Fruit fly (Drosophila melanogaster) whole organism, embryonic: ENCODE measurements around the gene CG17660.

Experiments used
- Adf1 ChIP-seq: fragments of 200-800 bp; sonication (Bioruptor generic); IDR thresholded peaks from 2 replicates; pipeline ENCODE4 v1.3.6; 2022; ENCODE audit warnings: missing biosample characterization, missing genetic modification characterization
- Asciz ChIP-seq: fragments of 200-800 bp; sonication (Bioruptor generic); optimal IDR thresholded peaks from 2 replicates; lab custom pipeline; 2017; ENCODE audit warnings: missing biosample characterization, mild to moderate bottlenecking, missing genetic modification characterization, missing genetic modification reagents
- B-H2 ChIP-seq: fragments of 200-800 bp; sonication (Bioruptor generic); optimal IDR thresholded peaks from 2 replicates; lab custom pipeline; 2018; ENCODE audit warnings: missing biosample characterization, mild to moderate bottlenecking, missing genetic modification characterization
- CG10274 ChIP-seq: fragments of 200-800 bp; sonication (Bioruptor generic); optimal IDR thresholded peaks from 3 replicates; lab custom pipeline; 2017; ENCODE audit warnings: missing biosample characterization, mild to moderate bottlenecking, missing genetic modification characterization
- CG11723 ChIP-seq: fragments of 200-800 bp; sonication (Bioruptor generic); optimal IDR thresholded peaks from 2 replicates; lab custom pipeline; 2017; ENCODE audit warnings: missing biosample characterization, mild to moderate bottlenecking, missing genetic modification characterization
- CG14710 ChIP-seq: fragments of 200-800 bp; sonication (Bioruptor generic); optimal IDR thresholded peaks from 3 replicates; lab custom pipeline; 2019; ENCODE audit warnings: missing biosample characterization, mild to moderate bottlenecking, missing genetic modification characterization, moderate library complexity
- CG17328 ChIP-seq: fragments of 200-800 bp; sonication (Bioruptor generic); IDR thresholded peaks from 2 replicates; pipeline ENCODE4 v1.3.6; 2022; ENCODE audit warnings: missing biosample characterization, missing genetic modification characterization
- CG17912 ChIP-seq: fragments of 200-800 bp; sonication (Bioruptor generic); optimal IDR thresholded peaks from 2 replicates; lab custom pipeline; 2018; ENCODE audit warnings: missing biosample characterization, mild to moderate bottlenecking, missing genetic modification characterization
- CG1792 ChIP-seq: fragments of 200-800 bp; sonication (Bioruptor generic); optimal IDR thresholded peaks from 2 replicates; lab custom pipeline; 2016; ENCODE audit warnings: missing biosample characterization, missing genetic modification characterization
- CG32767 ChIP-seq: fragments of 200-800 bp; sonication (Bioruptor generic); IDR thresholded peaks from 2 replicates; pipeline ENCODE4 v1.3.6; 2022; ENCODE audit warnings: missing biosample characterization, missing genetic modification characterization
- CG32772 ChIP-seq: fragments of 200-800 bp; sonication (Bioruptor generic); IDR thresholded peaks from 2 replicates; pipeline ENCODE4 v1.3.6; 2022; ENCODE audit warnings: missing biosample characterization, missing genetic modification characterization
- CG33213 ChIP-seq: fragments of 200-800 bp; sonication (Bioruptor generic); optimal IDR thresholded peaks from 3 replicates; lab custom pipeline; 2016; ENCODE audit warnings: missing biosample characterization, missing genetic modification characterization
- CG34422 ChIP-seq: fragments of 200-800 bp; sonication (Bioruptor generic); IDR thresholded peaks from 3 replicates; pipeline ENCODE4 v1.3.6; 2022; ENCODE audit warnings: missing biosample characterization, missing genetic modification characterization
- CG4424 ChIP-seq: fragments of 200-800 bp; sonication (Bioruptor generic); optimal IDR thresholded peaks from 3 replicates; lab custom pipeline; 2016; ENCODE audit warnings: missing biosample characterization, missing genetic modification characterization
- CG6272 ChIP-seq: fragments of 200-800 bp; sonication (Bioruptor generic); IDR thresholded peaks from 2 replicates; pipeline ENCODE4 v1.3.6; 2022; ENCODE audit warnings: missing biosample characterization, missing genetic modification characterization
- CG8359 ChIP-seq: fragments of 200-800 bp; sonication (Bioruptor generic); optimal IDR thresholded peaks from 2 replicates; lab custom pipeline; 2017; ENCODE audit warnings: missing biosample characterization, mild to moderate bottlenecking, missing genetic modification characterization, borderline replicate concordance
- CG8388 ChIP-seq: fragments of 200-800 bp; sonication (Bioruptor generic); optimal IDR thresholded peaks from 2 replicates; lab custom pipeline; 2019; ENCODE audit warnings: missing biosample characterization, mild to moderate bottlenecking, missing genetic modification characterization, moderate library complexity
- D19B ChIP-seq: fragments of 200-800 bp; sonication (Bioruptor generic); optimal IDR thresholded peaks from 2 replicates; lab custom pipeline; 2017; ENCODE audit warnings: missing biosample characterization, mild to moderate bottlenecking, missing genetic modification characterization
- Dbx ChIP-seq: fragments of 200-800 bp; sonication (Bioruptor generic); IDR thresholded peaks from 3 replicates; pipeline ENCODE4 v1.3.6; 2022; ENCODE audit warnings: missing biosample characterization, missing genetic modification characterization
- Dip2 ChIP-seq: fragments of 200-800 bp; sonication (Bioruptor generic); IDR thresholded peaks from 2 replicates; pipeline ENCODE4 v1.3.6; 2022; ENCODE audit warnings: missing biosample characterization, missing genetic modification characterization
- Drgx ChIP-seq: fragments of 200-800 bp; sonication (Bioruptor generic); IDR thresholded peaks from 2 replicates; pipeline ENCODE4 v1.3.6; 2022; ENCODE audit warnings: missing biosample characterization, missing genetic modification characterization
- H15 ChIP-seq: fragments of 200-800 bp; sonication (Bioruptor generic); IDR thresholded peaks from 3 replicates; pipeline ENCODE4 v1.3.6; 2022; ENCODE audit warnings: missing biosample characterization, missing genetic modification characterization
- HHEX ChIP-seq: fragments of 200-800 bp; sonication (Bioruptor generic); optimal IDR thresholded peaks from 3 replicates; lab custom pipeline; 2017; ENCODE audit warnings: missing biosample characterization, mild to moderate bottlenecking, missing genetic modification characterization, missing genetic modification reagents
- Hr51 ChIP-seq, 2 experiments: fragments of 200-800 bp; sonication (Bioruptor generic); optimal IDR thresholded peaks; 2 replicates in 1 of 2; 3 replicates in 1 of 2; lab custom pipeline; 2016 to 2018; ENCODE audit warnings: missing biosample characterization in 2 of 2, missing genetic modification characterization in 2 of 2, mild to moderate bottlenecking in 1 of 2, moderate library complexity in 1 of 2
- MBD-R2 ChIP-seq: fragments of 200-800 bp; sonication (Bioruptor generic); IDR thresholded peaks from 2 replicates; pipeline ENCODE4 v1.3.6; 2022; ENCODE audit warnings: missing biosample characterization, missing genetic modification characterization
- Nf-YC ChIP-seq: fragments of 200-800 bp; optimal IDR thresholded peaks from 3 replicates; lab custom pipeline; 2019; ENCODE audit warnings: missing biosample characterization, mild to moderate bottlenecking, missing genetic modification characterization, moderate library complexity
- Sox100B ChIP-seq: fragments of 200-800 bp; sonication (Bioruptor generic); optimal IDR thresholded peaks from 3 replicates; lab custom pipeline; 2018; ENCODE audit warnings: missing biosample characterization, mild to moderate bottlenecking, missing genetic modification characterization
- Sox102F ChIP-seq: fragments of 200-800 bp; sonication (Bioruptor generic); optimal IDR thresholded peaks from 2 replicates; lab custom pipeline; 2018; ENCODE audit warnings: missing biosample characterization, mild to moderate bottlenecking, missing genetic modification characterization, moderate library complexity
- Sry-δ ChIP-seq: fragments of 200-800 bp; sonication (Bioruptor generic); optimal IDR thresholded peaks from 2 replicates; lab custom pipeline; 2016; ENCODE audit warnings: missing biosample characterization, missing genetic modification characterization
- Tbp ChIP-seq: fragments of >200 bp; optimal IDR thresholded peaks from 2 replicates; lab custom pipeline; 2018; ENCODE audit warnings: missing biosample characterization, missing genetic modification characterization
- ato ChIP-seq: fragments of 200-800 bp; sonication (Bioruptor generic); IDR thresholded peaks from 2 replicates; pipeline ENCODE4 v1.3.6; 2022; ENCODE audit warnings: missing biosample characterization, missing genetic modification characterization; ENCODE audit not compliant: partially characterized antibody
- bsh ChIP-seq, 2 experiments: fragments of 200-800 bp; sonication (Bioruptor generic); optimal IDR thresholded peaks; 2 replicates each; lab custom pipeline; 2017 to 2018; ENCODE audit warnings: mild to moderate bottlenecking in 2 of 2, missing biosample characterization in 2 of 2, missing genetic modification characterization in 2 of 2, moderate library complexity in 1 of 2
- ci ChIP-seq: fragments of 200-800 bp; sonication (Bioruptor generic); IDR thresholded peaks from 3 replicates; pipeline ENCODE4 v1.3.6; 2022; ENCODE audit warnings: missing biosample characterization, missing genetic modification characterization
- crp ChIP-seq, 2 experiments: fragments of 200-800 bp; sonication (Bioruptor generic); optimal IDR thresholded peaks; 2 replicates in 1 of 2; 3 replicates in 1 of 2; lab custom pipeline; 2017; ENCODE audit warnings: missing biosample characterization in 2 of 2, missing genetic modification characterization in 2 of 2, mild to moderate bottlenecking in 1 of 2, moderate library complexity in 1 of 2
- danr ChIP-seq: fragments of 200-800 bp; sonication (Bioruptor generic); IDR thresholded peaks from 2 replicates; pipeline ENCODE4 v1.3.6; 2022; ENCODE audit warnings: missing biosample characterization, missing genetic modification characterization
- dimm ChIP-seq: fragments of 200-800 bp; sonication (Bioruptor generic); IDR thresholded peaks from 2 replicates; pipeline ENCODE4 v1.3.6; 2022; ENCODE audit warnings: missing biosample characterization, missing genetic modification characterization
- disco-r ChIP-seq: fragments of 200-800 bp; sonication (Bioruptor generic); optimal IDR thresholded peaks from 2 replicates; lab custom pipeline; 2016; ENCODE audit warnings: missing biosample characterization, missing genetic modification characterization
- klu ChIP-seq: fragments of 200-800 bp; sonication (Bioruptor generic); IDR thresholded peaks from 2 replicates; pipeline ENCODE4 v1.3.6; 2022; ENCODE audit warnings: missing biosample characterization, missing genetic modification characterization
- kni ChIP-seq: fragments of 200-800 bp; sonication (Bioruptor generic); optimal IDR thresholded peaks from 3 replicates; lab custom pipeline; 2017; ENCODE audit warnings: mild to moderate bottlenecking, missing biosample characterization, missing genetic modification reagents, missing genetic modification characterization
- odd ChIP-seq: fragments of 200-800 bp; sonication (Bioruptor generic); optimal IDR thresholded peaks from 2 replicates; lab custom pipeline; 2017; ENCODE audit warnings: missing biosample characterization, mild to moderate bottlenecking, missing genetic modification characterization
- otp ChIP-seq: fragments of 200-800 bp; sonication (Bioruptor generic); IDR thresholded peaks from 3 replicates; pipeline ENCODE4, ENCODE4 v1.3.6; 2022; ENCODE audit warnings: missing biosample characterization, missing genetic modification characterization
- p53 ChIP-seq: fragments of 200-800 bp; sonication (Bioruptor generic); optimal IDR thresholded peaks from 2 replicates; lab custom pipeline; 2016; ENCODE audit warnings: missing biosample characterization, missing genetic modification characterization
- row ChIP-seq: fragments of 200-800 bp; sonication (Bioruptor generic); IDR thresholded peaks from 3 replicates; pipeline ENCODE4 v1.3.6; 2022; ENCODE audit warnings: missing biosample characterization, missing genetic modification characterization
- sc ChIP-seq, 3 experiments: fragments of >200 bp in 2 of 3; fragments of 200-800 bp in 1 of 3; sonication (Bioruptor generic) in 1 of 3; optimal IDR thresholded peaks; 2 replicates in 2 of 3; 3 replicates in 1 of 3; lab custom pipeline; 2017; ENCODE audit warnings: mild to moderate bottlenecking in 1 of 3, missing biosample characterization in 1 of 3, missing genetic modification characterization in 1 of 3, missing genetic modification reagents in 1 of 3
- stc ChIP-seq: fragments of 200-800 bp; sonication (Bioruptor generic); IDR thresholded peaks from 2 replicates; pipeline ENCODE4 v1.3.6; 2022; ENCODE audit warnings: missing biosample characterization, missing genetic modification characterization
- stwl ChIP-seq: fragments of 200-800 bp; sonication (Bioruptor generic); optimal IDR thresholded peaks from 3 replicates; lab custom pipeline; 2018; ENCODE audit warnings: missing biosample characterization, mild to moderate bottlenecking, missing genetic modification characterization, moderate library complexity
- tll ChIP-seq, 2 experiments: fragments of 200-800 bp in 1 of 2; fragments of >200 bp in 1 of 2; sonication (Bioruptor generic) in 1 of 2; optimal IDR thresholded peaks; 2 replicates each; lab custom pipeline; 2017 to 2019; ENCODE audit warnings: missing biosample characterization in 2 of 2, missing genetic modification characterization in 2 of 2, mild to moderate bottlenecking in 1 of 2, moderate library complexity in 1 of 2
- ttk ChIP-seq: fragments of 200-800 bp; sonication (Bioruptor generic); IDR thresholded peaks from 2 replicates; pipeline ENCODE4 v2.1.2; 2022; ENCODE audit warnings: missing biosample characterization, missing genetic modification characterization
- twi ChIP-seq: fragments of 200-800 bp; optimal IDR thresholded peaks from 2 replicates; lab custom pipeline; 2019; ENCODE audit warnings: missing biosample characterization, mild to moderate bottlenecking, missing genetic modification characterization, moderate library complexity
- unpg ChIP-seq: fragments of 200-800 bp; sonication (Bioruptor generic); optimal IDR thresholded peaks from 3 replicates; lab custom pipeline; 2018; ENCODE audit warnings: missing biosample characterization, mild to moderate bottlenecking, missing genetic modification characterization, moderate library complexity
- zfh2 ChIP-seq: fragments of 200-800 bp; sonication (Bioruptor generic); optimal IDR thresholded peaks from 2 replicates; lab custom pipeline; 2016; ENCODE audit warnings: missing biosample characterization, missing genetic modification characterization

The CG17660 gene

dm6 chr2L:1738054-1738453 lies 27.8 kb upstream of the CG17660 start (continued):
- TF ChIP-seq Nf-YC = no peak
- no peak for TF ChIP-seq CG33213
- TF ChIP-seq CG1792 (GFP tag; lab: Kevin White, UChicago) = no peak
- no peak for TF ChIP-seq Hr51 (GFP tag; optimal IDR thresholded peaks at IDR 0.05; lab: Kevin White, UChicago)
- TF ChIP-seq CG4424 = peak; percentile 18
- TF ChIP-seq Sox100B = no peak
- no peak for TF ChIP-seq zfh2 (GFP tag; lab: Kevin White, UChicago)
- TF ChIP-seq crp (GFP tag; optimal IDR thresholded peaks at IDR 0.05; lab: Kevin White, UChicago) = no peak
- no peak for TF ChIP-seq stc (GFP tag; lab: Robert Waterston, UW)
- TF ChIP-seq Drgx = peak; percentile 41; the same call in 1 of the 2 replicates
- no peak for TF ChIP-seq stwl (tag; lab: Kevin White, UChicago)
- TF ChIP-seq CG8359 (GFP tag; lab: Kevin White, UChicago) = no peak
- no peak for TF ChIP-seq dimm (GFP tag; lab: Robert Waterston, UW)
- no peak for TF ChIP-seq HHEX (GFP tag; lab: Kevin White, UChicago)
- TF ChIP-seq ato (GFP tag; lab: Robert Waterston, UW) = no peak
- no peak for TF ChIP-seq kni (GFP tag; lab: Kevin White, UChicago)
- TF ChIP-seq danr (GFP tag; lab: Robert Waterston, UW) = no peak
- no peak for TF ChIP-seq klu (GFP tag; lab: Robert Waterston, UW)
- 0 out of 3 replicates have a peak, but pooled peaks have one; percentile 33 for TF ChIP-seq CG34422
- no peak for TF ChIP-seq otp (GFP tag; lab: Robert Waterston, UW)
- no peak for TF ChIP-seq D19B (GFP tag; lab: Kevin White, UChicago)
- no peak for TF ChIP-seq odd (GFP tag; lab: Kevin White, UChicago)
- no peak for TF ChIP-seq Adf1 (GFP tag; lab: Robert Waterston, UW)
- no peak for TF ChIP-seq CG10274 (GFP tag; lab: Kevin White, UChicago)
- TF ChIP-seq tll (GFP tag; optimal IDR thresholded peaks at IDR 0.05; lab: Kevin White, UChicago) = no peak
- no peak for TF ChIP-seq B-H2 (GFP tag; lab: Kevin White, UChicago)
- peak; percentile 17 for TF ChIP-seq twi (tag; lab: Kevin White, UChicago)
- no peak for TF ChIP-seq CG32767 (GFP tag; lab: Robert Waterston, UW)
- TF ChIP-seq Sry-δ (GFP tag; lab: Kevin White, UChicago) = no peak
- TF ChIP-seq ci (GFP tag; lab: Robert Waterston, UW) = peak; percentile 59; the same call in 2 of the 3 replicates
- TF ChIP-seq Sox102F (GFP tag; lab: Kevin White, UChicago) = peak; percentile 52
- no peak for TF ChIP-seq p53 (GFP tag; lab: Kevin White, UChicago)
- no peak for TF ChIP-seq CG32772 (GFP tag; lab: Robert Waterston, UW)
- TF ChIP-seq CG17912 = no peak
- peak; percentile 38 for TF ChIP-seq Asciz (GFP tag; lab: Kevin White, UChicago)
- no peak for TF ChIP-seq CG6272 (GFP tag; lab: Robert Waterston, UW)
- no peak for TF ChIP-seq sc (optimal IDR thresholded peaks at IDR 0.05; lab: Kevin White, UChicago)
- peak; percentile 28 for TF ChIP-seq sc (GFP tag; optimal IDR thresholded peaks at IDR 0.05; lab: Kevin White, UChicago)
- TF ChIP-seq MBD-R2 (GFP tag; lab: Robert Waterston, UW) = no peak
- no peak for TF ChIP-seq H15
- TF ChIP-seq ttk = no peak
- TF ChIP-seq disco-r (GFP tag; lab: Kevin White, UChicago) = no peak
- TF ChIP-seq Dip2 (GFP tag; lab: Robert Waterston, UW) = no peak
- peak; percentile 26 for TF ChIP-seq CG8388 (GFP tag; lab: Kevin White, UChicago)
- TF ChIP-seq CG11723 (GFP tag; lab: Kevin White, UChicago) = no peak
- TF ChIP-seq row (GFP tag; lab: Robert Waterston, UW) = peak; percentile 42; the same call in 2 of the 3 replicates
- peak; percentile 51 for TF ChIP-seq CG14710 (tag; lab: Kevin White, UChicago)
- no peak for TF ChIP-seq CG17328 (GFP tag; lab: Robert Waterston, UW)
- peak in 1 of 2 experiments; percentile 79 for TF ChIP-seq bsh (GFP tag; optimal IDR thresholded peaks at IDR 0.05; lab: Kevin White, UChicago)
- TF ChIP-seq unpg (GFP tag; lab: Kevin White, UChicago) = peak; percentile 43
- TF ChIP-seq Tbp = no peak
- TF ChIP-seq Dbx = no peak
